Fruit fly (Drosophila melanogaster) whole organism, prepupa: Measurements from ENCODE around the gene pbl.

Experiments
- CG10631 ChIP-seq: fragments of 200-800 bp; sonication (Bioruptor generic); optimal IDR thresholded peaks from 2 replicates; lab custom pipeline; 2016; ENCODE audit warnings: missing biosample characterization, missing genetic modification characterization
- CG10669 ChIP-seq: fragments of 200-800 bp; sonication (Bioruptor generic); optimal IDR thresholded peaks from 3 replicates; lab custom pipeline; 2018; ENCODE audit warnings: missing biosample characterization, mild to moderate bottlenecking, missing genetic modification characterization, moderate library complexity
- CG1621 ChIP-seq: fragments of 200-800 bp; sonication (Bioruptor generic); optimal IDR thresholded peaks from 3 replicates; lab custom pipeline; 2018; ENCODE audit warnings: missing biosample characterization, mild to moderate bottlenecking, missing genetic modification characterization
- CG32006 ChIP-seq: fragments of 200-800 bp; sonication (Bioruptor generic); optimal IDR thresholded peaks from 3 replicates; lab custom pipeline; 2017; ENCODE audit warnings: missing biosample characterization, mild to moderate bottlenecking, missing genetic modification characterization
- CG34406 ChIP-seq: fragments of 200-800 bp; sonication (Bioruptor generic); optimal IDR thresholded peaks from 3 replicates; lab custom pipeline; 2016; ENCODE audit warnings: missing biosample characterization, missing genetic modification characterization
- CG3919 ChIP-seq: fragments of 200-800 bp; sonication (Bioruptor generic); optimal IDR thresholded peaks from 3 replicates; lab custom pipeline; 2016; ENCODE audit warnings: missing biosample characterization, missing genetic modification characterization
- CG6163 ChIP-seq: fragments of 200-800 bp; sonication (Bioruptor generic); IDR thresholded peaks from 3 replicates; pipeline ENCODE4 v1.3.6; 2022; ENCODE audit warnings: missing biosample characterization, missing genetic modification characterization
- CG6792 ChIP-seq: fragments of 200-800 bp; sonication (Bioruptor generic); optimal IDR thresholded peaks from 3 replicates; lab custom pipeline; 2016; ENCODE audit warnings: missing biosample characterization, missing genetic modification characterization
- CG6808 ChIP-seq: fragments of 200-800 bp; sonication (Bioruptor generic); optimal IDR thresholded peaks from 3 replicates; lab custom pipeline; 2017; ENCODE audit warnings: missing biosample characterization, missing genetic modification characterization, mild to moderate bottlenecking, moderate library complexity, missing genetic modification reagents
- CG7368 ChIP-seq: fragments of 200-800 bp; sonication (Bioruptor generic); optimal IDR thresholded peaks from 3 replicates; lab custom pipeline; 2016; ENCODE audit warnings: missing biosample characterization, missing genetic modification characterization
- CG8119 ChIP-seq: fragments of 200-800 bp; sonication (Bioruptor generic); IDR thresholded peaks from 3 replicates; pipeline ENCODE4 v1.3.6; 2022; ENCODE audit warnings: missing biosample characterization, missing genetic modification characterization
- CG8319 ChIP-seq: fragments of 200-800 bp; sonication (Bioruptor generic); optimal IDR thresholded peaks from 3 replicates; lab custom pipeline; 2016; ENCODE audit warnings: missing biosample characterization, missing genetic modification characterization
- CG9139 ChIP-seq: fragments of 200-800 bp; sonication (Bioruptor generic); optimal IDR thresholded peaks from 3 replicates; lab custom pipeline; 2017; ENCODE audit warnings: missing biosample characterization, mild to moderate bottlenecking, missing genetic modification characterization
- Eip78C ChIP-seq: fragments of 200-800 bp; sonication (Bioruptor generic); peaks from one replicate; lab custom pipeline; 2016; ENCODE audit warnings: missing biosample characterization, missing genetic modification characterization
- Eip93F ChIP-seq: fragments of 200-800 bp; sonication (Bioruptor generic); optimal IDR thresholded peaks from 2 replicates; lab custom pipeline; 2016; ENCODE audit warnings: missing biosample characterization, mild to moderate bottlenecking, missing genetic modification characterization
- Sox14 ChIP-seq: fragments of 200-800 bp; sonication (Bioruptor generic); optimal IDR thresholded peaks from 3 replicates; lab custom pipeline; 2016; ENCODE audit warnings: missing biosample characterization, missing genetic modification characterization
- Sox15 ChIP-seq: fragments of 200-800 bp; sonication (Bioruptor generic); optimal IDR thresholded peaks from 3 replicates; lab custom pipeline; 2016; ENCODE audit warnings: missing biosample characterization, missing genetic modification characterization
- dac ChIP-seq: fragments of 200-800 bp; sonication (Bioruptor generic); optimal IDR thresholded peaks from 2 replicates; lab custom pipeline; 2017; ENCODE audit warnings: missing biosample characterization, mild to moderate bottlenecking, missing genetic modification characterization
- eg ChIP-seq: fragments of 200-800 bp; sonication (Bioruptor generic); IDR thresholded peaks from 3 replicates; pipeline ENCODE4 v1.3.6; 2022; ENCODE audit warnings: missing biosample characterization, missing genetic modification characterization
- fd59A ChIP-seq: fragments of 200-800 bp; sonication (Bioruptor generic); optimal IDR thresholded peaks from 2 replicates; lab custom pipeline; 2017; ENCODE audit warnings: missing biosample characterization, mild to moderate bottlenecking, missing genetic modification characterization, missing genetic modification reagents
- lz ChIP-seq: fragments of 200-800 bp; sonication (Bioruptor generic); optimal IDR thresholded peaks from 3 replicates; lab custom pipeline; 2016; ENCODE audit warnings: missing biosample characterization, missing genetic modification characterization
- spab ChIP-seq: fragments of 200-800 bp; sonication (Bioruptor generic); optimal IDR thresholded peaks from 2 replicates; lab custom pipeline; 2017; ENCODE audit warnings: missing biosample characterization, mild to moderate bottlenecking, missing genetic modification characterization, missing genetic modification reagents
- topi ChIP-seq: fragments of 200-800 bp; sonication (Bioruptor generic); optimal IDR thresholded peaks from 3 replicates; lab custom pipeline; 2016; ENCODE audit warnings: missing biosample characterization, missing genetic modification characterization
- vri ChIP-seq: fragments of 200-800 bp; sonication (Bioruptor generic); optimal IDR thresholded peaks from 3 replicates; lab custom pipeline; 2016; ENCODE audit warnings: missing biosample characterization, mild to moderate bottlenecking, missing genetic modification characterization

pbl gene

dm6 chr3L:7850771-7851358, 60.9 kb downstream of the pbl start (continued):
- no peak for TF ChIP-seq Sox15 (GFP tag; lab: Kevin White, UChicago)
- peak; percentile 76 for TF ChIP-seq eg (GFP tag; lab: Robert Waterston, UW)
- peak; percentile 47 for TF ChIP-seq CG8319 (GFP tag; lab: Kevin White, UChicago)
- no peak for TF ChIP-seq Eip93F (GFP tag; lab: Kevin White, UChicago)
- no peak for TF ChIP-seq CG1621 (tag; lab: Kevin White, UChicago)
- TF ChIP-seq vri (GFP tag; lab: Kevin White, UChicago), result peak; percentile 45
- peak; percentile 51 for TF ChIP-seq fd59A
- TF ChIP-seq topi (GFP tag; lab: Kevin White, UChicago), result peak; percentile 55
- peak; percentile 59 for TF ChIP-seq CG34406
- peak; percentile 83 for TF ChIP-seq CG8119 (GFP tag; lab: Robert Waterston, UW)
- TF ChIP-seq dac (GFP tag; lab: Kevin White, UChicago), result peak; percentile 54
- peak; percentile 55 for TF ChIP-seq CG7368
- TF ChIP-seq lz, result peak; percentile 23
- TF ChIP-seq CG6808 (GFP tag; lab: Kevin White, UChicago), result peak; percentile 50
- TF ChIP-seq CG6163 (GFP tag; lab: Robert Waterston, UW), result peak; percentile 90
- peak; percentile 80 for TF ChIP-seq Sox14 (GFP tag; lab: Kevin White, UChicago)

- TF ChIP-seq Eip78C (GFP tag; lab: Kevin White, UChicago) (peak; percentile 56), CG32006 (GFP tag; lab: Kevin White, UChicago) (peak; percentile 2), Sox15 (GFP tag; lab: Kevin White, UChicago) (no peak)
Observed at dm6 chr3L:7848617-7849016, 63.1 kb downstream of the pbl start.

dm6 chr3L:7847656-7848252, 64.0 kb downstream of the pbl start:
- TF ChIP-seq CG10669 (GFP tag; lab: Kevin White, UChicago), result no peak
- no peak for TF ChIP-seq CG6163 (GFP tag; lab: Robert Waterston, UW)
- no peak for TF ChIP-seq CG6792 (GFP tag; lab: Kevin White, UChicago)
- no peak for TF ChIP-seq spab
- TF ChIP-seq CG3919 (GFP tag; lab: Kevin White, UChicago), result no peak
- no peak for TF ChIP-seq CG10631 (GFP tag; lab: Kevin White, UChicago)
- TF ChIP-seq CG9139, result no peak
